Worm (Caenorhabditis elegans): ENCODE data around the gene cept-2.

ce11 chrV:14327776-14328175 is 19.8 kb upstream of the cept-2 start, which contains the start of gene F47B8.5:
- TF ChIP-seq ama-1 (optimal IDR thresholded peaks at IDR 0.05) (no peak), mdl-1 (tag; optimal IDR thresholded peaks at IDR 0.05) (no peak), nhr-25 (tag; optimal IDR thresholded peaks at IDR 0.05) (no peak), R02D3.7 (tag; optimal IDR thresholded peaks at IDR 0.05) (no peak), nhr-77 (tag; optimal IDR thresholded peaks at IDR 0.05) (no peak), sem-4 (tag; optimal IDR thresholded peaks at IDR 0.05) (no peak), nhr-11 (tag; optimal IDR thresholded peaks at IDR 0.05) (no peak)
